Worm (Caenorhabditis elegans) whole organism, mixed stage, embryonic: ENCODE data around the gene F36D4.6.

Experiments used
- elt-1 ChIP-seq: sonication (generic microtip); optimal IDR thresholded peaks from 2 replicates; lab custom pipeline; 2017; ENCODE audit warnings: missing genetic modification characterization, mild to moderate bottlenecking, missing compliant biosample characterization, antibody characterized with exemption, moderate library complexity, borderline replicate concordance; ENCODE audit not compliant: insufficient read depth
- snpc-4 ChIP-seq: fragments of 150-350 bp; optimal IDR thresholded peaks from 2 replicates; lab custom pipeline; 2014; ENCODE audit warnings: missing biosample characterization, missing genetic modification characterization

- TF ChIP-seq snpc-4 (tag; lab: Kevin White, UChicago) (no peak), elt-1 (tag; lab: Kevin White, UChicago) (no peak)
Observed at ce11 chrV:9427075-9427474, at the start of gene F36D4.6.
